Fruit fly (Drosophila melanogaster) whole organism, embryonic: Measurements from ENCODE around the gene yuri.
A peak's percentile ranks its signal among the peaks of the same experiment; 100 is the strongest.

Source experiments
- CG14965 ChIP-seq: fragments of 200-800 bp; sonication (Bioruptor generic); optimal IDR thresholded peaks from 2 replicates; lab custom pipeline; 2016; ENCODE audit warnings: missing biosample characterization, missing genetic modification characterization, borderline replicate concordance
- CG15479 ChIP-seq: fragments of 200-800 bp; sonication (Bioruptor generic); optimal IDR thresholded peaks from 3 replicates; lab custom pipeline; 2019; ENCODE audit warnings: missing biosample characterization, mild to moderate bottlenecking, missing genetic modification characterization, moderate library complexity
- CG2199 ChIP-seq: fragments of 200-800 bp; sonication (Bioruptor generic); IDR thresholded peaks from 3 replicates; pipeline ENCODE4 v1.3.6; 2022; ENCODE audit warnings: missing biosample characterization, missing genetic modification characterization
- CG30431 ChIP-seq: fragments of 200-800 bp; sonication (Bioruptor generic); optimal IDR thresholded peaks from 2 replicates; lab custom pipeline; 2017; ENCODE audit warnings: missing biosample characterization, missing genetic modification characterization
- CG34376 ChIP-seq: fragments of 200-800 bp; sonication (Bioruptor generic); optimal IDR thresholded peaks from 2 replicates; lab custom pipeline; 2018; ENCODE audit warnings: missing biosample characterization, mild to moderate bottlenecking, missing genetic modification characterization
- CG6272 ChIP-seq: fragments of 200-800 bp; sonication (Bioruptor generic); IDR thresholded peaks from 2 replicates; pipeline ENCODE4 v1.3.6; 2022; ENCODE audit warnings: missing biosample characterization, missing genetic modification characterization
- CG8281 ChIP-seq: fragments of 200-800 bp; sonication (Bioruptor generic); optimal IDR thresholded peaks from 2 replicates; lab custom pipeline; 2018; ENCODE audit warnings: missing biosample characterization, mild to moderate bottlenecking, missing genetic modification characterization, moderate library complexity
- CG8359 ChIP-seq: fragments of 200-800 bp; sonication (Bioruptor generic); optimal IDR thresholded peaks from 2 replicates; lab custom pipeline; 2017; ENCODE audit warnings: missing biosample characterization, mild to moderate bottlenecking, missing genetic modification characterization, borderline replicate concordance
- CG8765 ChIP-seq: fragments of 200-800 bp; sonication (Bioruptor generic); IDR thresholded peaks from 2 replicates; pipeline ENCODE4 v1.3.6; 2022; ENCODE audit warnings: missing biosample characterization, missing genetic modification characterization
- CoRest ChIP-seq: fragments of 200-800 bp; sonication (Bioruptor generic); optimal IDR thresholded peaks from 3 replicates; lab custom pipeline; 2018; ENCODE audit warnings: missing biosample characterization, mild to moderate bottlenecking, missing genetic modification characterization, moderate library complexity
- Dfd ChIP-seq, 2 experiments: fragments of >200 bp; optimal IDR thresholded peaks; 2 replicates each; lab custom pipeline; 2017; ENCODE audit warnings: missing biosample characterization in 2 of 2, missing genetic modification characterization in 2 of 2
- Dll ChIP-seq: fragments of 200-800 bp; sonication (Bioruptor generic); IDR thresholded peaks from 4 replicates; pipeline ENCODE4 v1.3.6; 2022; ENCODE audit warnings: missing biosample characterization, missing genetic modification characterization; ENCODE audit not compliant: partially characterized antibody
- Doc2 ChIP-seq: fragments of 200-800 bp; sonication (Bioruptor generic); IDR thresholded peaks from 2 replicates; pipeline ENCODE4 v1.3.6; 2022; ENCODE audit warnings: missing biosample characterization, missing genetic modification characterization
- Doc3 ChIP-seq: fragments of 200-800 bp; sonication (Bioruptor generic); IDR thresholded peaks from 3 replicates; pipeline ENCODE4 v1.3.6; 2022; ENCODE audit warnings: missing biosample characterization, missing genetic modification characterization; ENCODE audit not compliant: partially characterized antibody
- Dref ChIP-seq: fragments of 200-800 bp; sonication (Bioruptor generic); IDR thresholded peaks from 2 replicates; pipeline ENCODE4 v1.3.6; 2022; ENCODE audit warnings: missing biosample characterization, missing genetic modification characterization
- ERR ChIP-seq: fragments of 200-800 bp; sonication (Bioruptor generic); optimal IDR thresholded peaks from 2 replicates; lab custom pipeline; 2016; ENCODE audit warnings: missing biosample characterization, missing genetic modification characterization
- Ets65A ChIP-seq: fragments of 200-800 bp; sonication (Bioruptor generic); peaks from one replicate; lab custom pipeline; 2016; ENCODE audit warnings: missing biosample characterization, missing genetic modification characterization
- Ets97D ChIP-seq: fragments of 200-800 bp; sonication (Bioruptor generic); optimal IDR thresholded peaks from 3 replicates; lab custom pipeline; 2016; ENCODE audit warnings: missing biosample characterization, missing genetic modification characterization
- Fer1 ChIP-seq: fragments of 200-800 bp; sonication (Bioruptor generic); optimal IDR thresholded peaks from 2 replicates; lab custom pipeline; 2017; ENCODE audit warnings: missing biosample characterization, mild to moderate bottlenecking, missing genetic modification characterization
- HLHmδ ChIP-seq: fragments of 200-800 bp; sonication (Bioruptor generic); optimal IDR thresholded peaks from 2 replicates; lab custom pipeline; 2018; ENCODE audit warnings: missing biosample characterization, mild to moderate bottlenecking, missing genetic modification characterization, moderate library complexity
- MESR4 ChIP-seq: fragments of 200-800 bp; sonication (Bioruptor generic); optimal IDR thresholded peaks from 2 replicates; lab custom pipeline; 2018; ENCODE audit warnings: missing biosample characterization, mild to moderate bottlenecking, missing genetic modification characterization, moderate library complexity
- MTF-1 ChIP-seq: fragments of 200-800 bp; sonication (Bioruptor generic); optimal IDR thresholded peaks from 2 replicates; lab custom pipeline; 2018; ENCODE audit warnings: missing biosample characterization, mild to moderate bottlenecking, missing genetic modification characterization, borderline replicate concordance
- Med ChIP-seq: fragments of 200-800 bp; sonication (Bioruptor generic); peaks from one replicate; lab custom pipeline; 2016; ENCODE audit warnings: missing biosample characterization, missing genetic modification characterization, mild to moderate bottlenecking, inconsistent platforms, moderate library complexity
- Scr ChIP-seq: fragments of 200-800 bp; sonication (Bioruptor generic); IDR thresholded peaks from 2 replicates; pipeline ENCODE4 v1.3.6; 2022; ENCODE audit warnings: missing biosample characterization, missing genetic modification characterization; ENCODE audit not compliant: partially characterized antibody
- Sin3A ChIP-seq: fragments of >200 bp; optimal IDR thresholded peaks from 2 replicates; lab custom pipeline; 2018
- Ssrp ChIP-seq: fragments of 200-800 bp; sonication (Bioruptor generic); optimal IDR thresholded peaks from 2 replicates; lab custom pipeline; 2018; ENCODE audit warnings: missing biosample characterization, mild to moderate bottlenecking, missing genetic modification characterization, moderate library complexity
- Xrp1 ChIP-seq: fragments of 200-800 bp; sonication (Bioruptor generic); IDR thresholded peaks from 2 replicates; pipeline ENCODE4 v1.3.6; 2022; ENCODE audit warnings: missing biosample characterization, missing genetic modification characterization
- ara ChIP-seq: fragments of 200-800 bp; sonication (Bioruptor generic); IDR thresholded peaks from 2 replicates; pipeline ENCODE4 v1.3.6; 2022; ENCODE audit warnings: missing biosample characterization, missing genetic modification characterization
- chinmo ChIP-seq: fragments of 200-800 bp; sonication (Bioruptor generic); IDR thresholded peaks from 4 replicates; pipeline ENCODE4 v1.3.6; 2022; ENCODE audit warnings: missing biosample characterization, missing genetic modification characterization; ENCODE audit not compliant: partially characterized antibody
- dpn ChIP-seq, 2 experiments: fragments of 200-800 bp; sonication (Bioruptor generic); optimal IDR thresholded peaks; 3 replicates each; lab custom pipeline; 2016; ENCODE audit warnings: missing biosample characterization in 2 of 2, missing genetic modification characterization in 2 of 2
- eve ChIP-seq, 2 experiments: fragments of >200 bp; optimal IDR thresholded peaks; 2 replicates each; lab custom pipeline; 2017; ENCODE audit warnings: missing biosample characterization in 2 of 2, missing genetic modification characterization in 2 of 2
- grau ChIP-seq: fragments of 200-800 bp; optimal IDR thresholded peaks from 3 replicates; lab custom pipeline; 2019; ENCODE audit warnings: missing biosample characterization, mild to moderate bottlenecking, missing genetic modification characterization, moderate library complexity
- inv ChIP-seq: fragments of 200-800 bp; sonication (Bioruptor generic); IDR thresholded peaks from 2 replicates; pipeline ENCODE4 v1.3.6; 2022; ENCODE audit warnings: missing biosample characterization, missing genetic modification characterization; ENCODE audit not compliant: partially characterized antibody
- lola ChIP-seq, 3 experiments: fragments of >200 bp in 2 of 3; fragments of 200-800 bp in 1 of 3; sonication (Bioruptor generic) in 1 of 3; optimal IDR thresholded peaks; 2 replicates each; lab custom pipeline; 2017 to 2019; ENCODE audit warnings: missing biosample characterization in 3 of 3, missing genetic modification characterization in 3 of 3, mild to moderate bottlenecking in 1 of 3, moderate library complexity in 1 of 3
- maf-S ChIP-seq: fragments of 200-800 bp; sonication (Bioruptor generic); optimal IDR thresholded peaks from 2 replicates; lab custom pipeline; 2016; ENCODE audit warnings: missing biosample characterization, missing genetic modification characterization
- pan ChIP-seq, 4 experiments: fragments of >200 bp in 3 of 4; fragments of 200-800 bp in 1 of 4; sonication (Bioruptor generic) in 1 of 4; optimal IDR thresholded peaks in 3 of 4; IDR thresholded peaks in 1 of 4; 2 replicates each; pipeline versions ENCODE4 v1.3.6 to Lab custom; 2017 to 2022; ENCODE audit warnings: missing biosample characterization in 2 of 4, missing genetic modification characterization in 2 of 4, mixed read lengths in 1 of 4
- pb ChIP-seq: fragments of 200-800 bp; sonication (Bioruptor generic); optimal IDR thresholded peaks from 3 replicates; lab custom pipeline; 2016; ENCODE audit warnings: missing biosample characterization, missing genetic modification characterization
- ranshi ChIP-seq: fragments of 200-800 bp; sonication (Bioruptor generic); IDR thresholded peaks from 2 replicates; pipeline ENCODE4 v1.3.6; 2022; ENCODE audit warnings: missing biosample characterization, missing genetic modification characterization
- repo ChIP-seq: fragments of 200-800 bp; sonication (Bioruptor generic); optimal IDR thresholded peaks from 2 replicates; lab custom pipeline; 2016; ENCODE audit warnings: missing biosample characterization, missing genetic modification characterization
- sens ChIP-seq: fragments of 200-800 bp; sonication (Bioruptor generic); peaks from one replicate; lab custom pipeline; 2016; ENCODE audit warnings: missing biosample characterization, missing genetic modification characterization
- sima ChIP-seq: fragments of 200-800 bp; sonication (Bioruptor generic); optimal IDR thresholded peaks from 2 replicates; lab custom pipeline; 2016; ENCODE audit warnings: missing biosample characterization, missing genetic modification characterization
- sr ChIP-seq: fragments of 200-800 bp; sonication (Bioruptor generic); IDR thresholded peaks from 3 replicates; pipeline ENCODE4 v1.3.6; 2022; ENCODE audit warnings: missing biosample characterization, missing genetic modification characterization
- tna ChIP-seq: fragments of 200-800 bp; sonication (Bioruptor generic); IDR thresholded peaks from 2 replicates; pipeline ENCODE4 v1.3.6; 2022; ENCODE audit warnings: missing biosample characterization, missing genetic modification characterization; ENCODE audit not compliant: partially characterized antibody
- ttk ChIP-seq: fragments of 200-800 bp; sonication (Bioruptor generic); IDR thresholded peaks from 2 replicates; pipeline ENCODE4 v2.1.2; 2022; ENCODE audit warnings: missing biosample characterization, missing genetic modification characterization
- zen2 ChIP-seq: fragments of 200-800 bp; sonication (Bioruptor generic); IDR thresholded peaks from 3 replicates; pipeline ENCODE4 v1.3.6; 2022; ENCODE audit warnings: missing biosample characterization, missing genetic modification characterization; ENCODE audit not compliant: partially characterized antibody

Gene yuri

DNA sequence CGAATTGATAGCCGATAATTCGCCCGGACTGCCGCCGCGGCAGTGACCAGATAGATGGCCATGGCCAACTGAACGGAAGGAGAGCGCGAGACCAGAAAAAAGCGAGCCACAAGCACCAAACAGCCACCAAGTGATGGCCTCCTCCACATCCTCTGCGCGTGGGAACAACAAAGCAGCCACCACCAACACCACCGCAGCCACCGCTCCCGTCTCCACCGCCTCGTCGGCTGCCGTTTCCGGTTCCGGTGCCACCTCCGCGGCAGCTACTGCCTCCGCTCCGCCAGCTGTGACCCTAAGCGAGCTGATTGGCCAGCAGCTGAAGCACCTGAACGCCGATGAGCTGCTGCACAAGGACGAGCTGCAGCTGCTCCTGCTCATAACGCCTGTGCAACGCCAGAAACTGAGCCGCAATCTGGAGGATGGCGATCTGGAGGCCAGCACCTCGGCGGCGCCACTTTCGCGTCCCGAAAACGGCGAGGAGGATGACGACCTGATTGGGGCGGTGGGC is 15.4 kb downstream of the yuri start:
- TF ChIP-seq HLHmδ (peak; percentile 19), CG30431 (GFP tag; lab: Kevin White, UChicago) (no peak), MESR4 (GFP tag; lab: Kevin White, UChicago) (peak; percentile 25), pb (GFP tag; lab: Kevin White, UChicago) (peak; percentile 39), tna (GFP tag; lab: Robert Waterston, UW) (no peak), Scr (peak; percentile 5; the same call in 1 of the 2 replicates), grau (tag; lab: Kevin White, UChicago) (no peak), CG2199 (no peak), Sin3A (no peak), Dfd (GFP tag; optimal IDR thresholded peaks at IDR 0.05; lab: Kevin White, UChicago) (no peak), maf-S (GFP tag; lab: Kevin White, UChicago) (no peak), Dll (peak; percentile 22; the same call in 1 of the 4 replicates), Dref (no peak), CoRest (no peak), Xrp1 (GFP tag; lab: Robert Waterston, UW) (no peak), repo (GFP tag; lab: Kevin White, UChicago) (no peak), Ssrp (tag; lab: Kevin White, UChicago) (no peak), pan (optimal IDR thresholded peaks at IDR 0.05; lab: Kevin White, UChicago) (no peak), pan (GFP tag; optimal IDR thresholded peaks at IDR 0.05 in 1 of 2, IDR thresholded peaks at IDR 0.05 in 1 of 2) (no peak), Med (GFP tag; lab: Kevin White, UChicago) (peak; percentile 79), sima (GFP tag; lab: Kevin White, UChicago) (no peak), CG15479 (GFP tag; lab: Kevin White, UChicago) (no peak), ara (GFP tag; lab: Robert Waterston, UW) (peak; percentile 12; the same call in 1 of the 2 replicates), lola (GFP tag; optimal IDR thresholded peaks at IDR 0.05; lab: Kevin White, UChicago) (no peak), zen2 (GFP tag; lab: Robert Waterston, UW) (peak; percentile 3; the same call in 1 of the 3 replicates), sr (no peak), Doc2 (GFP tag; lab: Robert Waterston, UW) (no peak), Doc3 (GFP tag; lab: Robert Waterston, UW) (no peak; the same call in 2 of the 3 replicates), sens (peak; percentile 73), dpn (GFP tag; optimal IDR thresholded peaks at IDR 0.05; lab: Kevin White, UChicago) (no peak), CG6272 (GFP tag; lab: Robert Waterston, UW) (0 out of 2 replicates have a peak, but pooled peaks have one; percentile 1), eve (GFP tag; optimal IDR thresholded peaks at IDR 0.05; lab: Kevin White, UChicago) (no peak), Ets65A (GFP tag; lab: Kevin White, UChicago) (peak; percentile 79), ranshi (GFP tag; lab: Robert Waterston, UW) (0 out of 2 replicates have a peak, but pooled peaks have one; percentile 0), chinmo (GFP tag; lab: Robert Waterston, UW) (0 out of 4 replicates have a peak, but pooled peaks have one; percentile 36), ERR (GFP tag; lab: Kevin White, UChicago) (no peak), inv (GFP tag; lab: Robert Waterston, UW) (peak; percentile 2; the same call in 1 of the 2 replicates), ttk (GFP tag; lab: Robert Waterston, UW) (0 out of 2 replicates have a peak, but pooled peaks have one; percentile 3), MTF-1 (GFP tag; lab: Kevin White, UChicago) (peak; percentile 29), CG14965 (GFP tag; lab: Kevin White, UChicago) (peak; percentile 14), Fer1 (GFP tag; lab: Kevin White, UChicago) (no peak), Ets97D (GFP tag; lab: Kevin White, UChicago) (peak; percentile 55), CG8281 (no peak), CG8765 (GFP tag; lab: Robert Waterston, UW) (no peak), CG34376 (GFP tag; lab: Kevin White, UChicago) (no peak), CG8359 (peak; percentile 8)
